Worm (Caenorhabditis elegans) whole organism, L1 larva: ENCODE measurements around the gene F53A9.6.

Experiments
- C16A3.4 ChIP-seq: fragments of 150-350 bp; optimal IDR thresholded peaks from 2 replicates; lab custom pipeline; 2014; ENCODE audit warnings: missing biosample characterization, missing genetic modification characterization
- F16B12.6 ChIP-seq: fragments of 150-350 bp; optimal IDR thresholded peaks from 2 replicates; lab custom pipeline; 2014; ENCODE audit warnings: missing biosample characterization, missing genetic modification characterization
- ama-1 ChIP-seq: fragments of 150-350 bp; optimal IDR thresholded peaks from 2 replicates; lab custom pipeline; 2014
- ceh-88 ChIP-seq: fragments of 200-800 bp; sonication (Bioruptor generic); IDR thresholded peaks from 2 replicates; pipeline ENCODE4 v1.3.6; 2022; ENCODE audit warnings: missing genetic modification characterization, missing compliant biosample characterization
- ceh-90 ChIP-seq: sonication (generic microtip); optimal IDR thresholded peaks from 2 replicates; lab custom pipeline; 2016; ENCODE audit warnings: missing genetic modification characterization, missing compliant biosample characterization
- ces-1 ChIP-seq: fragments of 150-350 bp; optimal IDR thresholded peaks from 2 replicates; lab custom pipeline; 2014; ENCODE audit warnings: missing biosample characterization, missing genetic modification reagents, missing genetic modification characterization
- egl-13 ChIP-seq: sonication (generic microtip); optimal IDR thresholded peaks from 2 replicates; lab custom pipeline; 2016; ENCODE audit warnings: missing genotype, missing genetic modification reagents, missing genetic modification characterization, missing compliant biosample characterization
- elt-2 ChIP-seq: sonication (generic microtip); optimal IDR thresholded peaks from 2 replicates; lab custom pipeline; 2016; ENCODE audit warnings: missing genetic modification characterization, mild to moderate bottlenecking, inconsistent platforms, missing compliant biosample characterization, missing genetic modification reagents
- ets-5 ChIP-seq: fragments of 200-800 bp; sonication (Bioruptor generic); IDR thresholded peaks from 2 replicates; pipeline ENCODE4 v1.3.6; 2022; ENCODE audit warnings: missing genetic modification characterization, missing compliant biosample characterization
- fkh-4 ChIP-seq: sonication (generic microtip); optimal IDR thresholded peaks from 2 replicates; lab custom pipeline; 2016; ENCODE audit warnings: missing compliant biosample characterization, missing genetic modification characterization, borderline replicate concordance
- isw-1 ChIP-seq: fragments of 200-800 bp; sonication (Bioruptor generic); IDR thresholded peaks from 2 replicates; pipeline ENCODE4 v1.3.6; 2022; ENCODE audit warnings: missing genetic modification characterization, missing compliant biosample characterization
- jun-1 ChIP-seq: fragments of 150-350 bp; optimal IDR thresholded peaks from 2 replicates; lab custom pipeline; 2014; ENCODE audit warnings: missing biosample characterization, missing genetic modification reagents, missing genetic modification characterization
- lin-14 ChIP-seq: fragments of 200-800 bp; sonication (Bioruptor generic); optimal IDR thresholded peaks from 2 replicates; lab custom pipeline; 2018; ENCODE audit warnings: mild to moderate bottlenecking, missing genetic modification characterization, moderate library complexity, missing compliant biosample characterization
- lin-35 ChIP-seq, 2 experiments: fragments of 150-350 bp; optimal IDR thresholded peaks; 2 replicates each; lab custom pipeline; 2014; ENCODE audit warnings: missing biosample characterization in 2 of 2, missing genetic modification characterization in 2 of 2, missing genetic modification reagents in 2 of 2
- lsy-2 ChIP-seq, 2 experiments: fragments of 150-350 bp; optimal IDR thresholded peaks; 2 replicates each; lab custom pipeline; 2014; ENCODE audit warnings: missing biosample characterization in 2 of 2, missing genetic modification characterization in 2 of 2
- mdl-1 ChIP-seq, 2 experiments: fragments of 150-350 bp; optimal IDR thresholded peaks; 2 replicates each; lab custom pipeline; 2014 to 2017; ENCODE audit warnings: missing biosample characterization in 2 of 2, missing genetic modification characterization in 2 of 2, inconsistent platforms in 1 of 2
- nhr-11 ChIP-seq: fragments of 150-350 bp; optimal IDR thresholded peaks from 2 replicates; lab custom pipeline; 2014; ENCODE audit warnings: missing biosample characterization, missing genetic modification characterization
- nhr-12 ChIP-seq: sonication (generic microtip); optimal IDR thresholded peaks from 2 replicates; lab custom pipeline; 2017; ENCODE audit warnings: missing biosample characterization, missing genetic modification characterization
- nhr-28 ChIP-seq: fragments of 150-350 bp; optimal IDR thresholded peaks from 2 replicates; lab custom pipeline; 2014; ENCODE audit warnings: missing biosample characterization, missing genetic modification characterization
- nhr-71 ChIP-seq: sonication (generic microtip); optimal IDR thresholded peaks from 2 replicates; lab custom pipeline; 2016; ENCODE audit warnings: mild to moderate bottlenecking, missing genetic modification characterization, moderate library complexity, missing compliant biosample characterization
- nhr-90 ChIP-seq: sonication (generic microtip); optimal IDR thresholded peaks from 2 replicates; lab custom pipeline; 2016; ENCODE audit warnings: mild to moderate bottlenecking, missing genetic modification characterization, missing compliant biosample characterization; ENCODE audit not compliant: poor library complexity
- pag-3 ChIP-seq: sonication (generic microtip); optimal IDR thresholded peaks from 2 replicates; lab custom pipeline; 2017; ENCODE audit warnings: missing genetic modification characterization, mild to moderate bottlenecking, missing compliant biosample characterization, antibody characterized with exemption, borderline replicate concordance; ENCODE audit not compliant: insufficient read depth
- snpc-4 ChIP-seq: fragments of 150-350 bp; optimal IDR thresholded peaks from 2 replicates; lab custom pipeline; 2014; ENCODE audit warnings: missing biosample characterization, missing genetic modification characterization
- sox-4 ChIP-seq: sonication (generic microtip); optimal IDR thresholded peaks from 2 replicates; lab custom pipeline; 2016; ENCODE audit warnings: missing genetic modification characterization, missing compliant biosample characterization
- sptf-1 ChIP-seq: fragments of 150-350 bp; optimal IDR thresholded peaks from 2 replicates; lab custom pipeline; 2014; ENCODE audit warnings: missing biosample characterization, missing genetic modification characterization
- sup-37 ChIP-seq: fragments of 200-800 bp; sonication (Bioruptor generic); optimal IDR thresholded peaks from 2 replicates; lab custom pipeline; 2018; ENCODE audit warnings: mild to moderate bottlenecking, missing genetic modification characterization, missing compliant biosample characterization
- unc-130 ChIP-seq: fragments of 150-350 bp; optimal IDR thresholded peaks from 2 replicates; lab custom pipeline; 2017; ENCODE audit warnings: missing biosample characterization, missing genetic modification characterization, inconsistent platforms
- unc-30 ChIP-seq: sonication (generic microtip); optimal IDR thresholded peaks from 2 replicates; lab custom pipeline; 2017; ENCODE audit warnings: missing biosample characterization, missing genetic modification characterization
- unc-98 ChIP-seq: fragments of 200-800 bp; sonication (Bioruptor generic); IDR thresholded peaks from 2 replicates; pipeline ENCODE4 v1.3.6; 2022; ENCODE audit warnings: missing genetic modification characterization, missing compliant biosample characterization
- vab-15 ChIP-seq: sonication (generic microtip); optimal IDR thresholded peaks from 2 replicates; lab custom pipeline; 2017; ENCODE audit warnings: missing genotype, mild to moderate bottlenecking, missing genetic modification characterization, missing compliant biosample characterization
- xbp-1 ChIP-seq: sonication (generic microtip); optimal IDR thresholded peaks from 2 replicates; lab custom pipeline; 2016; ENCODE audit warnings: missing genetic modification characterization, missing compliant biosample characterization

F53A9.6 gene

DNA sequence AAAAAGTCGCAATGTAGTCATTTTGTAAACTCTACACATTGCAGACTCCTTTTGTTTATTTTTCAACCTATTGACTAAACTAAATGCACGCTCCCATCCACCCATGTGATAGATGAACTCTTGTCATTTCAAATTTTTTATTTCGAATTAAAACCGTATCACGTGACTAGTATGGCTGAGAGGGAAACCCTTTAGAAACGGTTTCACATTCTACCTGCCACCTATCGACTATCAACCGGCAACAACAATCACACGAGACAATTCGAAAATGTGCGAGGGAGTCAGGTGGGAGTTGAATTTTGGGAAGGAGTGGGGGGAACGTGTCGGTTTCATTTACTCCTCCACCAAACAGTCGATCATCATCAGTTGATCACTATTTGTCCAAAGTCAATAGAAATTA lies 39.1 kb downstream of the F53A9.6 start (continued):
- TF ChIP-seq nhr-11 (tag; lab: Kevin White, UChicago) (no peak), lin-14 (GFP tag; lab: Kevin White, UChicago) (peak; percentile 90), unc-30 (tag; lab: Kevin White, UChicago) (no peak), sox-4 (no peak), ama-1 (lab: Kevin White, UChicago) (no peak), snpc-4 (tag; lab: Kevin White, UChicago) (no peak), ceh-88 (no peak), jun-1 (no peak), F16B12.6 (tag; lab: Kevin White, UChicago) (no peak), pag-3 (tag; lab: Kevin White, UChicago) (peak; percentile 24), nhr-71 (tag; lab: Kevin White, UChicago) (peak; percentile 87), ets-5 (GFP tag; lab: Robert Waterston, UW) (no peak), xbp-1 (tag; lab: Kevin White, UChicago) (no peak), ces-1 (no peak), vab-15 (tag; lab: Kevin White, UChicago) (no peak), sptf-1 (tag; lab: Kevin White, UChicago) (no peak), unc-98 (GFP tag; lab: Robert Waterston, UW) (no peak), nhr-28 (no peak), lsy-2 (tag; optimal IDR thresholded peaks at IDR 0.05; lab: Kevin White, UChicago) (peak; percentile 10 to 33), fkh-4 (tag; lab: Kevin White, UChicago) (no peak), C16A3.4 (tag; lab: Kevin White, UChicago) (peak; percentile 5), mdl-1 (tag; optimal IDR thresholded peaks at IDR 0.05; lab: Kevin White, UChicago) (peak in 1 of 2 experiments; percentile 88), ceh-90 (tag; lab: Kevin White, UChicago) (no peak), unc-130 (peak; percentile 3), nhr-90 (tag; lab: Kevin White, UChicago) (peak; percentile 83), lin-35 (GFP tag; optimal IDR thresholded peaks at IDR 0.05; lab: Kevin White, UChicago) (peak in 1 of 2 experiments; percentile 86), nhr-12 (tag; lab: Kevin White, UChicago) (no peak), egl-13 (tag; lab: Kevin White, UChicago) (no peak), sup-37 (GFP tag; lab: Kevin White, UChicago) (no peak), isw-1 (GFP tag; lab: Robert Waterston, UW) (no peak), elt-2 (tag; lab: Kevin White, UChicago) (peak; percentile 88)

DNA sequence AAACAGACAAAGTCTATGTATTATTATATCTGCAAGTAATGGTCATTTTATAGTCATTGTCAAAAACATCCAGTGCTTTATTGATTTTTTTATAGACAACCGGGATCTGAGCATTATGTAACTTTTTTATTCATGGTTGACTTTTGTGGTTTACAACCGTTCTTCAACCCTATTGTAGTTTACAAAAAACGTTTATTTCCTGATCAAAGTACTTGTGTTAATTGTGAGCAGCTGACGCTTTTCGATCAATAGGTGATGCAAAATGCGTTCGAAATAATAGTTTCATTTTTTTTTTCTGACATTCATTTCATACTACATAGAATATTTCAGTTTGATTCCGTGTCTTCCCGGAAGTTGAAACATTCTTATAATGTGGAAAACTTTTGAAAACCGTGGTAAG lies 40.8 kb downstream of the F53A9.6 start, which contains the start of the genes K09E2.2 and K09E2.3:
Gene K09E2.2, plus strand, starts transcription at position 301 of the 400 bp plus-strand sequence.
Gene K09E2.3, plus strand, starts transcription at position 325 of the 400 bp plus-strand sequence.
- TF ChIP-seq C16A3.4 (tag; lab: Kevin White, UChicago) (no peak), sup-37 (GFP tag; lab: Kevin White, UChicago) (no peak), nhr-12 (tag; lab: Kevin White, UChicago) (no peak)
